Fruit fly (Drosophila melanogaster) whole organism, adult: ENCODE data around the gene Plod.
A peak's percentile ranks its signal among the peaks of the same experiment; 100 is the strongest.

ENCODE experiments used
- CG11617 ChIP-seq: fragments of 200-800 bp; sonication (Bioruptor generic); optimal IDR thresholded peaks from 2 replicates; lab custom pipeline; 2017; ENCODE audit warnings: mild to moderate bottlenecking, missing biosample characterization, missing genetic modification reagents, missing genetic modification characterization
- CG12768 ChIP-seq: fragments of 200-800 bp; sonication (Bioruptor generic); optimal IDR thresholded peaks from 2 replicates; lab custom pipeline; 2017; ENCODE audit warnings: missing biosample characterization, missing genetic modification characterization, mild to moderate bottlenecking, moderate library complexity, missing genetic modification reagents
- CG14711 ChIP-seq: fragments of 200-800 bp; sonication (Bioruptor generic); optimal IDR thresholded peaks from 2 replicates; lab custom pipeline; 2018; ENCODE audit warnings: missing biosample characterization, mild to moderate bottlenecking, missing genetic modification characterization, moderate library complexity
- CG1620 ChIP-seq: fragments of 200-800 bp; sonication (Bioruptor generic); optimal IDR thresholded peaks from 2 replicates; lab custom pipeline; 2016; ENCODE audit warnings: missing biosample characterization, missing genetic modification characterization
- CG33017 ChIP-seq: fragments of 200-800 bp; sonication (Bioruptor generic); optimal IDR thresholded peaks from 2 replicates; lab custom pipeline; 2018; ENCODE audit warnings: missing biosample characterization, mild to moderate bottlenecking, missing genetic modification characterization, moderate library complexity
- CG5204 ChIP-seq: fragments of 200-800 bp; sonication (Bioruptor generic); optimal IDR thresholded peaks from 2 replicates; lab custom pipeline; 2016; ENCODE audit warnings: missing biosample characterization, missing genetic modification characterization
- CG7045 ChIP-seq: fragments of 200-800 bp; sonication (Bioruptor generic); optimal IDR thresholded peaks from 2 replicates; lab custom pipeline; 2017; ENCODE audit warnings: missing biosample characterization, mild to moderate bottlenecking, missing genetic modification characterization
- CG7101 ChIP-seq: fragments of 200-800 bp; sonication (Bioruptor generic); optimal IDR thresholded peaks from 2 replicates; lab custom pipeline; 2018; ENCODE audit warnings: missing biosample characterization, mild to moderate bottlenecking, missing genetic modification characterization, moderate library complexity
- Clk ChIP-seq: fragments of 200-800 bp; sonication (Bioruptor generic); optimal IDR thresholded peaks from 2 replicates; lab custom pipeline; 2017; ENCODE audit warnings: missing biosample characterization, missing genetic modification characterization
- Crg-1 ChIP-seq: fragments of 200-800 bp; sonication (Bioruptor generic); optimal IDR thresholded peaks from 2 replicates; lab custom pipeline; 2016; ENCODE audit warnings: missing biosample characterization, missing genetic modification characterization
- Hr96 ChIP-seq: fragments of 200-800 bp; sonication (Bioruptor generic); optimal IDR thresholded peaks from 2 replicates; lab custom pipeline; 2016; ENCODE audit warnings: missing biosample characterization, missing genetic modification characterization
- Mnt ChIP-seq: fragments of 200-800 bp; sonication (Bioruptor generic); optimal IDR thresholded peaks from 2 replicates; lab custom pipeline; 2016; ENCODE audit warnings: missing biosample characterization, mild to moderate bottlenecking, missing genetic modification characterization
- bab1 ChIP-seq: fragments of 200-800 bp; sonication (Bioruptor generic); optimal IDR thresholded peaks from 3 replicates; lab custom pipeline; 2019; ENCODE audit warnings: missing biosample characterization, mild to moderate bottlenecking, missing genetic modification characterization, moderate library complexity
- cic ChIP-seq: fragments of 200-800 bp; sonication (Bioruptor generic); optimal IDR thresholded peaks from 2 replicates; lab custom pipeline; 2017; ENCODE audit warnings: missing biosample characterization, mild to moderate bottlenecking, missing genetic modification characterization, moderate library complexity
- cnc ChIP-seq, 2 experiments: fragments of >200 bp; optimal IDR thresholded peaks; 2 replicates each; lab custom pipeline; 2017
- kay ChIP-seq: fragments of 200-800 bp; sonication (Bioruptor generic); peaks from one replicate; lab custom pipeline; 2016; ENCODE audit warnings: missing biosample characterization, missing genetic modification characterization, borderline replicate concordance
- ovo ChIP-seq: fragments of 200-800 bp; sonication (Bioruptor generic); optimal IDR thresholded peaks from 2 replicates; lab custom pipeline; 2016; ENCODE audit warnings: missing biosample characterization, missing genetic modification characterization
- pad ChIP-seq: fragments of 200-800 bp; sonication (Bioruptor generic); optimal IDR thresholded peaks from 3 replicates; lab custom pipeline; 2017; ENCODE audit warnings: missing biosample characterization, missing genetic modification characterization, mild to moderate bottlenecking, moderate library complexity, missing genetic modification reagents
- tj ChIP-seq: fragments of 200-800 bp; sonication (Bioruptor generic); optimal IDR thresholded peaks from 3 replicates; lab custom pipeline; 2017; ENCODE audit warnings: missing biosample characterization, mild to moderate bottlenecking, missing genetic modification characterization, moderate library complexity
- toe ChIP-seq: fragments of 200-800 bp; sonication (Bioruptor generic); optimal IDR thresholded peaks from 2 replicates; lab custom pipeline; 2016; ENCODE audit warnings: missing biosample characterization, missing genetic modification characterization

Plod gene

dm6 chr3L:11201051-11201450 is 4.8 kb downstream of the Plod start, which contains the start of gene nkt:
TSS of gene nkt (plus strand) at chr3L:11201351.
- no peak for TF ChIP-seq toe
- no peak for TF ChIP-seq CG33017 (tag; lab: Kevin White, UChicago)
- no peak for TF ChIP-seq CG1620 (GFP tag; lab: Kevin White, UChicago)

DNA sequence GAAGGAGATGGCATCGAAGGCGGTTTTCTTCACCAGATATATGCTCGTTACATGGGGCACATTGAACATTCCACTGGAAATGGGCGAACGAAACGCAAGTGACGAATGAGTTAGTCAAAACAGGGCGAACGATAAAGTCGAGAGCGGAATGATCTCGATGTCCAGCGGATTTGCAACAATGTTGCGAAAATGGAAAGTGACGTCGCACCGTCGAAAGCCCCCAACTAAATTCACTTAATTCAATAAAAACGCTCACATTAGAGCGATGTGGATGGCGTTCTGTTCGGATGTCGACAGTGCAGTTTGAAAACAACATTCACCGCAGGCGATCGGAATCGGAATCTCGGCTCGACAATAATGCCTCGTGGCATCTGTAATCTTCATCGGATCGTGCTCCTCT is 6.5 kb downstream of the Plod start, which contains the start of gene CG7607:
TSS of gene CG7607 (plus strand) at position 301 of the 400 bp plus-strand sequence.
- TF ChIP-seq cic (GFP tag; lab: Kevin White, UChicago): no peak
- TF ChIP-seq CG7045 (GFP tag; lab: Kevin White, UChicago): no peak
- no peak for TF ChIP-seq CG12768 (GFP tag; lab: Kevin White, UChicago)
- TF ChIP-seq kay (GFP tag; lab: Kevin White, UChicago): no peak
- no peak for TF ChIP-seq Hr96 (GFP tag; lab: Kevin White, UChicago)
- TF ChIP-seq ovo (GFP tag; lab: Kevin White, UChicago): no peak
- TF ChIP-seq tj: no peak
- TF ChIP-seq toe: no peak
- no peak for TF ChIP-seq Crg-1 (GFP tag; lab: Kevin White, UChicago)
- no peak for TF ChIP-seq Mnt (GFP tag; lab: Kevin White, UChicago)
- TF ChIP-seq pad (GFP tag; lab: Kevin White, UChicago): no peak
- no peak for TF ChIP-seq CG33017 (tag; lab: Kevin White, UChicago)
- TF ChIP-seq Clk (GFP tag; lab: Kevin White, UChicago): no peak
- no peak for TF ChIP-seq cnc (optimal IDR thresholded peaks at IDR 0.05; lab: Kevin White, UChicago)
- TF ChIP-seq CG1620 (GFP tag; lab: Kevin White, UChicago): no peak
- TF ChIP-seq CG5204 (GFP tag; lab: Kevin White, UChicago): no peak
- TF ChIP-seq CG11617 (GFP tag; lab: Kevin White, UChicago): no peak

DNA sequence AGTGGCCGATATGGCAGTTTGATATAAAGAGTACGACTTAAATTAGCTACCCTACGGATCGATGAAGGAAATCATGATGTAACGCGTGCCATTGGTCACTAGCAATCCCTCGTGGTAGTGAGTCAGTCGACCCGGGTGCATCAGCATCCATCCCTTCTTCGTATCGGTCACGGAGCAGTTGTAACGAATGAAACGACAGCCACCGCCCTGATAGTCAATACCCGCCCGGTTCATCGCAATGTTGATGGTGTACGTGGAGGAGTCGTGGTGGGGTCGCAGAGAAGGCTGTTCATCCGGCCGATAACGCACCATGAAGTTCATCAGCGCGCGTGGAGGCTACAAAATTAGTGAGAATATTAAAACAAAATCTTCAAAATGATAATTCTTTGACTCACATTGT is 7.4 kb downstream of the Plod start:
- TF ChIP-seq CG7101 (tag; lab: Kevin White, UChicago): no peak
- TF ChIP-seq Hr96 (GFP tag; lab: Kevin White, UChicago): no peak
- TF ChIP-seq Clk (GFP tag; lab: Kevin White, UChicago): no peak
- no peak for TF ChIP-seq toe
- TF ChIP-seq CG5204 (GFP tag; lab: Kevin White, UChicago): no peak
- no peak for TF ChIP-seq CG1620 (GFP tag; lab: Kevin White, UChicago)
- TF ChIP-seq cnc (optimal IDR thresholded peaks at IDR 0.05; lab: Kevin White, UChicago): no peak
- TF ChIP-seq pad (GFP tag; lab: Kevin White, UChicago): no peak

- no peak for TF ChIP-seq cic (GFP tag; lab: Kevin White, UChicago)
- TF ChIP-seq pad (GFP tag; lab: Kevin White, UChicago): peak; percentile 59
- no peak for TF ChIP-seq Crg-1 (GFP tag; lab: Kevin White, UChicago)
- peak; percentile 71 for TF ChIP-seq CG11617 (GFP tag; lab: Kevin White, UChicago)
- no peak for TF ChIP-seq ovo (GFP tag; lab: Kevin White, UChicago)
- TF ChIP-seq kay (GFP tag; lab: Kevin White, UChicago): peak; percentile 19
- peak; percentile 11 for TF ChIP-seq Clk (GFP tag; lab: Kevin White, UChicago)
- TF ChIP-seq bab1 (GFP tag; lab: Kevin White, UChicago): peak; percentile 54
- no peak for TF ChIP-seq toe
- TF ChIP-seq CG12768 (GFP tag; lab: Kevin White, UChicago): no peak
- TF ChIP-seq Mnt (GFP tag; lab: Kevin White, UChicago): no peak
- peak; percentile 79 for TF ChIP-seq CG14711 (tag; lab: Kevin White, UChicago)
- peak; percentile 81 for TF ChIP-seq CG7101 (tag; lab: Kevin White, UChicago)
- peak; percentile 83 for TF ChIP-seq CG33017 (tag; lab: Kevin White, UChicago)
- peak; percentile 27 for TF ChIP-seq CG5204 (GFP tag; lab: Kevin White, UChicago)
- peak; percentile 78 for TF ChIP-seq CG7045 (GFP tag; lab: Kevin White, UChicago)
- no peak for TF ChIP-seq Hr96 (GFP tag; lab: Kevin White, UChicago)
- TF ChIP-seq cnc (optimal IDR thresholded peaks at IDR 0.05; lab: Kevin White, UChicago): no peak
- TF ChIP-seq CG1620 (GFP tag; lab: Kevin White, UChicago): no peak
- TF ChIP-seq tj: no peak
Measured at dm6 chr3L:11197291-11198021, 8.4 kb downstream of the Plod start, which contains the start of gene GlcAT-P. TSS of gene GlcAT-P (minus strand) at chr3L:11197536.

DNA sequence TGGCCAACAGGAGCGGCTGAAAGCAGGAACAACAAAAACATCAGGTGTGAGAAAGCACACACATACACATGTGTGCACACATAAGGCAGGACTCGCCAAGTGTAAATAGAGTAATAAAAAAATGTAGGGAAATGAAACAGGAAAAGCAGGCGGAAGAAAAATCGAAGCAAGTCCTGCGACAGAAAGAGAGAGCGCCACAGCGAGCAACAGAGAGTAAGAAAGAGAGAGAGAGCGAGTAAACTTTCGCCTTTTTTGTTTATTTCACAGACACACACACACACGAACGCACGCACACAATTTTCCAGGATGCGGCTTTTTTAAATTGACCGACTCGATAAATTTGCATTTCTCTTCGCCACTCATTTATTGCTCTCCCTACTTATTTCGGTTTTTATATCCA is 9.0 kb downstream of the Plod start:
- TF ChIP-seq CG7045 (GFP tag; lab: Kevin White, UChicago): no peak
- no peak for TF ChIP-seq toe
- no peak for TF ChIP-seq CG14711 (tag; lab: Kevin White, UChicago)
- TF ChIP-seq Crg-1 (GFP tag; lab: Kevin White, UChicago): no peak
- no peak for TF ChIP-seq kay (GFP tag; lab: Kevin White, UChicago)
- no peak for TF ChIP-seq CG5204 (GFP tag; lab: Kevin White, UChicago)

DNA sequence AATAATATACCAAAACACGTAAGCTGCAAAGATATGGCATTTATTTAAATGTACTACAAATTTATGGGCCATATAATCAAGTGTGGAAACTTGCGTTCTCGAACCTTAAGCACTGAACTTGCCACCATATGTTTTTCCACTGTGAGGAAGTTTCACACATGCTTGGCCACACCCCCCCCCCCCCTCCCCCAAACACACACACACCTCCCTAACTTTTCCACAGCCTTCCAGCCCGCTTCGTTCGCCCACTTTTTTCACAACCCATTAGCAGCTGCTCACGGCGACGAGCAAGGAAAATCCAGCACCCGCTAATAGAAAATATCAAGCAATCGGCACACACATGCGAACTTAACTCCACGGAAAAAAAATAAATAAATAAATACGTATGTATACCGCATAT is 10.5 kb downstream of the Plod start:
- TF ChIP-seq Hr96 (GFP tag; lab: Kevin White, UChicago) (no peak), bab1 (GFP tag; lab: Kevin White, UChicago) (no peak), pad (GFP tag; lab: Kevin White, UChicago) (no peak), cic (GFP tag; lab: Kevin White, UChicago) (no peak), CG14711 (tag; lab: Kevin White, UChicago) (no peak), Clk (GFP tag; lab: Kevin White, UChicago) (no peak), ovo (GFP tag; lab: Kevin White, UChicago) (no peak), CG1620 (GFP tag; lab: Kevin White, UChicago) (no peak), Crg-1 (GFP tag; lab: Kevin White, UChicago) (no peak), tj (no peak), CG11617 (GFP tag; lab: Kevin White, UChicago) (no peak), cnc (optimal IDR thresholded peaks at IDR 0.05; lab: Kevin White, UChicago) (no peak), CG7045 (GFP tag; lab: Kevin White, UChicago) (no peak), CG33017 (tag; lab: Kevin White, UChicago) (no peak)
